Fruit fly (Drosophila melanogaster): ENCODE results near the gene Phf7.
"Not testable (repeated sequence)": the region's sequence is repeated elsewhere in the genome, so short reads cannot be mapped to it uniquely, and the experiment has no call there.

Phf7 gene

dm6 chrX:20155947-20156346 is 9.7 kb downstream of the Phf7 start:
- TF ChIP-seq CG1620 (GFP tag; optimal IDR thresholded peaks at IDR 0.05) = no peak
- TF ChIP-seq tj (GFP tag; optimal IDR thresholded peaks at IDR 0.05) = no peak
- TF ChIP-seq CG7101 (tag; optimal IDR thresholded peaks at IDR 0.05) = no peak
- no peak for TF ChIP-seq Hr96 (GFP tag; optimal IDR thresholded peaks at IDR 0.05)
- TF ChIP-seq kay (GFP tag; ENCODE audit: borderline replicate concordance) = no peak
- TF ChIP-seq toe (GFP tag; optimal IDR thresholded peaks at IDR 0.05) = no peak
- TF ChIP-seq CG14711 (tag; optimal IDR thresholded peaks at IDR 0.05) = no peak
- no peak for TF ChIP-seq pad (GFP tag; optimal IDR thresholded peaks at IDR 0.05)
- TF ChIP-seq CG7045 (GFP tag; optimal IDR thresholded peaks at IDR 0.05) = no peak
- no peak for TF ChIP-seq cic (GFP tag; optimal IDR thresholded peaks at IDR 0.05)
- no peak for TF ChIP-seq Clk (GFP tag; optimal IDR thresholded peaks at IDR 0.05)
- TF ChIP-seq ovo (GFP tag; optimal IDR thresholded peaks at IDR 0.05) = no peak

DNA sequence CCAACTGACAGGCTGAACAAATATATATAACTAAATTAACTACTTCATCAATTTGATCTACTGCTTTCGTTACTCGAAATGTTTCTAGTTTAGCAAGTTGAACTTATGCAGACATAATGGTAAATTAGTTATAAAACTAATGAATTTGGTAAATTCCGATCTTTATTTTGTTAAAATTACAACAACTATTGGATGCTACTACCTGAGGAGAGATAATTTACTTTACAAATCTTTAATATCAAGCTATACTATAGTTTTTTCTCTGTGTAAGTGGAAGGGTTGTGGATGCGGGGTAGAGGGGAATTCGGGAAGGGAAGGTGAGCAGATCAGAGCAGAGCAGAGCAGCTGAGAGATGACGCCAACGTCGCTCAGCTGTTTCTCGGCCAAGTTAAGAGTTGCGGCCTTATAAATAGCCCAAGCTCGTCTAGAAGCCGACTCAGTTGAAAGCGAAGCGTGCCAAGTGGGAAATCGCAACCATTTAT is 17.9 kb downstream of the Phf7 start, which contains the start of gene aspr:
aspr (plus strand) TSS at position 432 of the 482 bp plus-strand sequence.
- no peak for TF ChIP-seq CG11617 (GFP tag; optimal IDR thresholded peaks at IDR 0.05)

DNA sequence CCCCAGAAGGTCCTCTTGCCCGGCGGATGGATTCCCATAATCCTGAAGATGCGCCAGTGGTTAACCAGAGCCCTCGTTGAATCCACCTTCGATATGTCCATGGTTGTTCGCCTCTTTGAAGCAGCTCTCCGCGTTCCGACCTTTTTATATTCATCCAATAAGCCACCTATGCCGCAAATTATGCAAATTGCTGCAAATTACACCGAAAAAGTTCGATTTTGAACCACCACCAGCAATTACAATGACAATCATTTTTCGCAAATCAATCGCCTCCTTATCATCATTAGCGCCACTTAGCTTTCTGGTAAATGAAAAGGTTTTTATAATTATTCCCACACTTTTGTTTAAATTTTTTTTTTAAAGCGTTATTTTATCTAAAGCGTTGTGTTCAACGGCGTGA is 22.5 kb downstream of the Phf7 start, which contains the start of gene Or19a:
Or19a (minus strand) TSS at position 101 of the 400 bp plus-strand sequence.
- not testable (repeated sequence) for TF ChIP-seq cic, CG11617, Crg-1 (GFP tag; optimal IDR thresholded peaks at IDR 0.05)

dm6 chrX:20140710-20141109 is 24.9 kb downstream of the Phf7 start, which contains the start of gene CG34332:
Gene CG34332 (plus strand): TSS chrX:20141010.
- TF ChIP-seq Clk (GFP tag; optimal IDR thresholded peaks at IDR 0.05) (no peak), CG11617 (GFP tag; optimal IDR thresholded peaks at IDR 0.05) (no peak), CG7101 (tag; optimal IDR thresholded peaks at IDR 0.05) (no peak), Mnt (GFP tag; optimal IDR thresholded peaks at IDR 0.05) (no peak)

- TF ChIP-seq tj (GFP tag; optimal IDR thresholded peaks at IDR 0.05) (no peak), CG33017 (tag; optimal IDR thresholded peaks at IDR 0.05) (no peak), ovo (GFP tag; optimal IDR thresholded peaks at IDR 0.05) (no peak), CG12768 (GFP tag; optimal IDR thresholded peaks at IDR 0.05) (no peak), bab1 (GFP tag; optimal IDR thresholded peaks at IDR 0.05) (no peak), cnc (optimal IDR thresholded peaks at IDR 0.05) (no peak), CG1620 (GFP tag; optimal IDR thresholded peaks at IDR 0.05) (no peak), CG7045 (GFP tag; optimal IDR thresholded peaks at IDR 0.05) (no peak), CG14711 (tag; optimal IDR thresholded peaks at IDR 0.05) (no peak)
Observed at dm6 chrX:20139493-20139892, 26.1 kb downstream of the Phf7 start, which contains the start of gene CG42583. Gene CG42583 (plus strand): TSS chrX:20139793.

DNA sequence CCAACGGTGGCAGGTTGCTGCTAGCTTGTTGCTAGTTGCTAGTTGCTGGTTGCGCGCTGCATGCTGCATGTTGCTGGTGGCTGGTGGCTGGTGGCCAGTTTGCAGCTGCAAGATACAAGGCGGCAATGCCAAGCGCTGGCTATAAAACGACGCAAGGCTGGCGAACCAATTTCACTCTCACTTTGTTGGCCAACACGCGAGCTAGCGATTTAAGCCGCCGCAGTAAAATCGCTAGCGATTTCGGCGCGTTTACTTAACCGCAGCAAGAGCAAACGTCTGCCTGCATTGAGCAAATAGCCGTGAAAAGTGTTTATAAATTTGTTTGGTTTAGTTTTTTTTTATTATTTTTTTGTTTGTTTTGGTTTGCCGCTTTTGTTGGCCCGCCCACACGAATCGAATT is 32.2 kb downstream of the Phf7 start, which contains the start of gene CG15322:
CG15322 (plus strand) TSS at position 148 of the 400 bp plus-strand sequence.
- TF ChIP-seq Hr96 (GFP tag; optimal IDR thresholded peaks at IDR 0.05) = no peak
- no peak for TF ChIP-seq tj (GFP tag; optimal IDR thresholded peaks at IDR 0.05)
- TF ChIP-seq Crg-1 (GFP tag; optimal IDR thresholded peaks at IDR 0.05) = no peak
- no peak for TF ChIP-seq cnc (optimal IDR thresholded peaks at IDR 0.05)
- TF ChIP-seq bab1 (GFP tag; optimal IDR thresholded peaks at IDR 0.05) = no peak
- TF ChIP-seq CG7101 (tag; optimal IDR thresholded peaks at IDR 0.05) = no peak
- no peak for TF ChIP-seq CG1620 (GFP tag; optimal IDR thresholded peaks at IDR 0.05)
- no peak for TF ChIP-seq CG14711 (tag; optimal IDR thresholded peaks at IDR 0.05)
- TF ChIP-seq Clk (GFP tag; optimal IDR thresholded peaks at IDR 0.05) = no peak
- no peak for TF ChIP-seq CG12768 (GFP tag; optimal IDR thresholded peaks at IDR 0.05)
- TF ChIP-seq Mnt (GFP tag; optimal IDR thresholded peaks at IDR 0.05) = no peak
- TF ChIP-seq CG11617 (GFP tag; optimal IDR thresholded peaks at IDR 0.05) = no peak
- no peak for TF ChIP-seq pad (GFP tag; optimal IDR thresholded peaks at IDR 0.05)
- TF ChIP-seq toe (GFP tag; optimal IDR thresholded peaks at IDR 0.05) = no peak
- TF ChIP-seq cic (GFP tag; optimal IDR thresholded peaks at IDR 0.05) = no peak
- TF ChIP-seq kay (GFP tag; ENCODE audit: borderline replicate concordance) = no peak
- TF ChIP-seq CG33017 (tag; optimal IDR thresholded peaks at IDR 0.05) = no peak
- no peak for TF ChIP-seq CG5204 (GFP tag; optimal IDR thresholded peaks at IDR 0.05)

dm6 chrX:20130486-20130885 is 35.1 kb downstream of the Phf7 start:
- no peak for TF ChIP-seq cnc (optimal IDR thresholded peaks at IDR 0.05)
- no peak for TF ChIP-seq CG12768 (GFP tag; optimal IDR thresholded peaks at IDR 0.05)
- no peak for TF ChIP-seq Clk (GFP tag; optimal IDR thresholded peaks at IDR 0.05)
- no peak for TF ChIP-seq Hr96 (GFP tag; optimal IDR thresholded peaks at IDR 0.05)
- TF ChIP-seq Crg-1 (GFP tag; optimal IDR thresholded peaks at IDR 0.05) = no peak
- no peak for TF ChIP-seq toe (GFP tag; optimal IDR thresholded peaks at IDR 0.05)
- TF ChIP-seq CG33017 (tag; optimal IDR thresholded peaks at IDR 0.05) = no peak
- TF ChIP-seq pad (GFP tag; optimal IDR thresholded peaks at IDR 0.05) = no peak
- TF ChIP-seq tj (GFP tag; optimal IDR thresholded peaks at IDR 0.05) = no peak
- no peak for TF ChIP-seq kay (GFP tag; ENCODE audit: borderline replicate concordance)
- no peak for TF ChIP-seq CG11617 (GFP tag; optimal IDR thresholded peaks at IDR 0.05)
- no peak for TF ChIP-seq CG1620 (GFP tag; optimal IDR thresholded peaks at IDR 0.05)
- no peak for TF ChIP-seq ovo (GFP tag; optimal IDR thresholded peaks at IDR 0.05)
